Fruit fly (Drosophila melanogaster): ENCODE results near the gene Tengl1.

The Tengl1 gene

DNA sequence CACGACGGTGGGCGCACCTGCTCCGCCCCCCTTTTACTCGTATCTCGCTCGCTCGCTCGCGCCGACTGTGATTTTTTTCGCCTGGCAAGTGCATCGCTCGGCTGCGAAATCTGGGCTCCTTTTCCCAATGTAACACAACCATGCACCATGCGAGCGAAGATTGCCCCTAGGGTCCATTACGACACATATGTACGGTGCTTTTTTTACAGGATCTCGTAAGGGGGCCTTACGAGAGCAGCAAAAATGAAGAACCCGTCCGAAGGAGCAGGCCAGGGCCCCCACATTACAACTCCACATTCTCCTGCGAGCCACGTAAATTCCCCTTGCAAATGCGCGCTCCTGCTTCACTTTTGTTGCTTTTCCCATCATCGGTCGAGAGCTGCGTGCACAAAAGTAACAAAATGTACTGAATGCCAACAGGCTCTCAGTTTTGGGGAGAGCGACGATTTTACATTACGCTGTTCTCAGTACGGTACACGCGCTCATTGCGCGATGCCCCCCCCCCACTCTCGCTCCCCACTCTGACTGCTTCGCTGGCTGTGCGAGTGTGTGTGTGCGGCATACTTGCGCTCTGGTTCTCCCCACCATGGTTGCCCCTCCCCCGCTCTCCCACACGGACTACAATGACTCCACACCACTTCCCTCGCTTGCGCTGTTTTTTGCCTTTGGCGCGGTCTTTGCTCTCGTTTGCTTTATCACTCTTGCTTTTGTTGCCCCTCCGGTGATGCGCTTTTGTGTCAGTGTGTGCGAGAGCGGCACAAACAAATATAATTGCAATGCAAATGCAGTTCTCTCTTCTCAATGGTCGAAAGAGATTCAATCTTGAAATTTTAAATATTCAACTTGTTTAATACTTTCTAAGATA is 37.3 kb downstream of the Tengl1 start:
- no peak for TF ChIP-seq noc (tag; optimal IDR thresholded peaks at IDR 0.05)

DNA sequence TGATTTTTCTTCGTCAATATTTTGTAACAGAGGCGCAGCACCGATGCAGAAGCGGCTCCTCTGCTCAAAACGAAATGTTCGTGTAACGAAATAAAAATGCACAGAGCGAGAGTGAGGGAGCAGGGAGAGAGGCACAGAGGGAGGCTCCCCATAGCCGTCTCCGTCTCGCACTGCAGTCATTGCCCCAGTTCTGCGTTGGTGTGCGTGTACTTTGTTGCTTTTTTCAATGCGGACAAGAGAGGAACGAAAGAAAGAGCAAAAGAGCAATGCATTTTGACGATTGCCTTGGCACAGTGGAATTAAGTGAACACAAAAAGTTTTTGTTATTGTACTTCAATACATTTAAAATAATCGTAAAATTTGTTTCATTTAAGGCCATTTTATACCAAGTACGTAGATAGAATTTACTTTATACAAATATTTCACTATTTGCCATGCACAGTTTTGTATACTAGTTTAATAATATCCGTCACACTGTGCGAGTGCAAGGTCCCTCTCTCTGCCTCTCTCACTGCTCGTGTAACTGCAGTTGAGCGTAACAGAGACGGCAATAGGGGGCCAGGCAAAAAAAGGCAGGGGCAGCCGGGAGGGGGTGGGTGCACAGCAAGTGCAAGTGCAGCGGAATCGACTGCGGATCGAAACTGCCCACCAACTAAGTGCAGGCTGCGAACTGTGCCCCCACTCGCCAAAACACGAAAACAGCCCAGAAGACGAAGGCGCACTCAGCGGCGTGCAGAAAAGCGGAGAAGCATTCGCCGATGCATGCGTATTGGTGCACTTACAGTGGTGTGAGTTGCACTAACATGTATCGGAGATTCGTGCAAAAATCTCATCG is 38.2 kb downstream of the Tengl1 start:
- no peak for TF ChIP-seq noc (tag; optimal IDR thresholded peaks at IDR 0.05)

DNA sequence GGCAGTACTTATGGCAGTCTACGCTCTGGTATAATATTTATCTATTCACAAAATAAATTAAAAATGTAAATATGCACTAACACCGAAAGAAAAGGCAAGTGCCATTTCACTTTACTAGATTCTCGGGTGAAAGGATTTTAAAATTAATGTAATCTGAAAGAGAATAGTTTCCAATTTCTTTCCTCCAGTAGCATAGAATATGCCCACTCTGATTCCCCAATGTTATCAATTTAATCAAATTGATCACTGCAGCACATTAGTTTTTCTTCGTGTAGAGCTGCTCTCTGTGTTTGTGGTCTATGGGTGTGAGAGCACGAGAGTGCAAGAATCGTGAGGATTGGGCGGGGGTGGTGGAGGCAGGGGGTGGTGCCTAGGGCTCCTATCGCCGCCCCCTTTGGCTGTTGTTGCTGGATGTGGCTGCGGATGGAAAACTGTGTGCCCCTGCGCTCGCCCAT is 39.3 kb downstream of the Tengl1 start:
- no peak for TF ChIP-seq noc (tag; optimal IDR thresholded peaks at IDR 0.05)

DNA sequence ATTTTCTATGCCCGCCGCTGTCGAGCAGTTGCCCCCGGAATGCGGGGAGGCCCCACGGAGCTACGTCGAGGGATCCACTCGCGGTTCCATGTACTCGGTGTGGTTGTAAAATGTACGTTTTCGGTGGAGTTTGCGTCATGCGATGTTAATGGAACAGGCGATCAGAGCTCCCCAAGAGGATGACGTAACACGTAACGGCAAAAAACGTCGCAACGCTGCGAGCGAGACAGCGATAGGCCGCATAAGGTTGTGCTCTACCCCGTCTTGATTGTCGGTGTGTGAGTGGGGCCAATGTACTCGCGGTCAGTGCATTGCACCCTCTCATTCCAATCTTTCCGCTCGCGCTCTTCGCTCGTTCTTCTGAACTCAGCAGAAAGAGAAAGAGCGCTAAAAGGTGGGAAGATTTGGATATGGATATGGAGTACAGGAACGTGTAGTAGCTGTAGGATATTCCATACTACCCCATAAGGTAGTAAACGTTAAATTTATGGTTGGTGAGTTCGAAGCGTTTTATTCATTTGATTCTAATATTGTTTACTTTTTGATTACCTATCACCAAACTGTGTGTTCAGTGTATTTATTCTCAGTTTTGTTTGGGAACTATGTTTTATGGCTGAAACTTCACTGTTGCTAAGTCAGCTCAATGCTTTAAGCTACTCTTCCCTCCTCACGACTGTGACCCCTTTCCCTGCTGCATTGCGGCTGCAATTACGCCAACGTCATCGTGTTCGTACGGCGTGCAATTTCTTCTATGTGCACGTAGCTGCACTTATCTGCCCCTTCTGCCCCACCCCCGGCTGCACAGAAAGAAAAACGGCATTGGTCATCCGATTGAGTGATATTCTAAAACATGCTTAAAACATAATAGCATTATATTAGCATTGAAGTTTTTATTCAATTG is 40.0 kb downstream of the Tengl1 start:
- no peak for TF ChIP-seq noc (tag; optimal IDR thresholded peaks at IDR 0.05)

DNA sequence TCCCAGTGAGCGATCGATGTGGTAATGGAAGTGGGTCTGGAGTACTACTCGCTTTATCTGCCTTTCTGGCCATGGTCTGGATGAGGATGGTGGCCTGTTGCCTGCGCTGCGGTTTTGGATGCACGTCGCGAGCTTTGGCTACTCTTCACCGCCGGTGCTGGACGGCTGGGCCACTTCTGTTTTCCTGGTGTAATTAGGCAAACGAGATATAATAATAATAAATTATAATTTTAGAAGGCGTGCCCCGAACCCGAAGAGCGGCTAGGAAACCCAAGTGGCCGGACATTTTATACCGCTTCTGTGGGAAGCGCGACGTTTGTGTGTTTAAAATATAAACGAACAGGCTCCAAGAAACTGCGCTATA is 41.0 kb downstream of the Tengl1 start:
- no peak for TF ChIP-seq noc (tag; optimal IDR thresholded peaks at IDR 0.05)

DNA sequence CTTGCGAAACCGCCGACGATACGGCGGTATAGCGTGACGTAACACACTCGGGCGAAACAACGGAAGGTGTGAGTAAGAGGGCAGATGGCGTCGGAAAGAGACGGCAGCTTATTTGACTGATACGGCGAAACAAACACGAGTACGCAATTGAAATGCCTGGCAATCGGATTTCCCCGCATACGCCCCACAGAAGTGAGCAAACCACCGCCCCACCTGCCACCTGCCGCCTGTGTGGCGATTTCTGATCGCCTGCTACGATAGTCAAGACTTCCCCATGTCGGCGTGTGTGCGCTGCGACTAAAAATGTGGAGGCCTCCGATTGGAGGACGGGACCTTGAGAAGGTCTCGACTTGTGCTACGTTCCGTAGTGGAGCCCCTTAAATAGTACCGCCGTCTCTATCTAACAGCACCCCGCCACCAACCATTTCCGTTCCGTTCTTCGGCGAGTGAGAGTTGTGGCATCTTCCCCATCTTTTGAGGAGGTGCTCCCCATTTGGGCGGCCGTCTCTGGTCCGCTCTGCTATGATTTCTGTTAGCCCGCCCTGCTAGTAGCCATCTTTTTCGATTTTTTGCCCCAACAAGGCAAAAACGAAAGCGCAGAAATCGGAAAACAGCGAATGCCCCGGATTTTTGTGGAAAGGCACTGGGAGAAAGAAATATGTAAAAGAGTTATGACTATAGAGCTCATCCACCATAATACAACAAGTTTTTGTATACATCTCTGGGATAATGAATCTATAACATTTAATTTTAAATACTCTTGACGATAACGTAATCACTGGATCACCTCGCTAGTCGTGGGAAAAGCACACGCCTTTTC is 41.6 kb downstream of the Tengl1 start:
- TF ChIP-seq noc (tag; optimal IDR thresholded peaks at IDR 0.05), result peak; percentile 56

DNA sequence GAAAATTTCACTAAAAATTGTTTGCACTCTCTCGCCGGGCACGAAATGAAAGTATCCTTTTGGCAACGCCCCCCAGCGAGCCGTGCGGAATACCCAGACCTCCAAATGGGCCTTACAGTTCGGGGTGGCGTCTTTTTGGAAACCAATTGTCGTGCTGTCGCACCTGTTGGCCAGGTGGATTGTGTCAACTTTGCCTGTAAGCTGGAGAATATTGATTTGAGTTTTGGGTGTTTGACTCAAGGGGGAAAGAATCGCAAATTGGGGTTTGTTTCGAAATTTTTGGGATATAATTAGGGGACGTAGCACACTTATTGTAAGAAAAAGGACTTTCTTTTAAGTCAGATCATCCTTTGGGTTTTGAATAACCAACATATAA is 42.3 kb downstream of the Tengl1 start:
- TF ChIP-seq noc (tag; optimal IDR thresholded peaks at IDR 0.05), result no peak

DNA sequence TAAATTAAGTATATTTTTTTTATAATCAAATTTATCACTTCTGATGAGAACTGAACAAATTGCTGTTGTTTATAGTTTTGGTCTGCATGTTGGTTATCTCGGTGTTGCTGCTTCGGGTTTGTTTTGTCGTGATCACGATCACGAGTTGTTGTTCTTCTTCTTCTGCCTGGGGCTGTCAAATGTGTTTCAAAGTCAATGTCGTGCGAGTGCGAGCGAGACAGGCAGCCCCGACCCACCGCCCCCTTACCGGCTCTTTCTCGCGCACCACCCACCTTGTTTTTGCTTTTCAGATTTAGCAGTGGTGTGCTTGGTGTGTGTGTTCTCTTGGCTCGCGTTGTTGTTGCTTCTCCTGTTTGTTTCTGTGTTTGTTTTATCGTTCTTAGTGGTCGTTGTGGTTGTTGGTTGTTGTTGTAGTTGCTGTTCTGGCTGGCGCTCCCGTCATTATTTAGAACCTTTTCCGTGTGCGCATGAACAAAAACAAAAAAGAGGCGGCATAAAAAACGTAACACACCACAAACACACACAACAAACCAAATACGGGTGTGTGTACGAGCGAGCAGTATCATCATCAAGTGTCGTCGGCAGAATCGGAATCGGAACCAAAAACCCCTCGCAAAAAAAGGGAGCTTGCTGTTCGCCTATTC is 42.8 kb downstream of the Tengl1 start, which contains the start of gene COX7AL2:
TSS of gene COX7AL2 (minus strand) at position 438 of the 644 bp plus-strand sequence.
- no peak for TF ChIP-seq noc (tag; optimal IDR thresholded peaks at IDR 0.05)

DNA sequence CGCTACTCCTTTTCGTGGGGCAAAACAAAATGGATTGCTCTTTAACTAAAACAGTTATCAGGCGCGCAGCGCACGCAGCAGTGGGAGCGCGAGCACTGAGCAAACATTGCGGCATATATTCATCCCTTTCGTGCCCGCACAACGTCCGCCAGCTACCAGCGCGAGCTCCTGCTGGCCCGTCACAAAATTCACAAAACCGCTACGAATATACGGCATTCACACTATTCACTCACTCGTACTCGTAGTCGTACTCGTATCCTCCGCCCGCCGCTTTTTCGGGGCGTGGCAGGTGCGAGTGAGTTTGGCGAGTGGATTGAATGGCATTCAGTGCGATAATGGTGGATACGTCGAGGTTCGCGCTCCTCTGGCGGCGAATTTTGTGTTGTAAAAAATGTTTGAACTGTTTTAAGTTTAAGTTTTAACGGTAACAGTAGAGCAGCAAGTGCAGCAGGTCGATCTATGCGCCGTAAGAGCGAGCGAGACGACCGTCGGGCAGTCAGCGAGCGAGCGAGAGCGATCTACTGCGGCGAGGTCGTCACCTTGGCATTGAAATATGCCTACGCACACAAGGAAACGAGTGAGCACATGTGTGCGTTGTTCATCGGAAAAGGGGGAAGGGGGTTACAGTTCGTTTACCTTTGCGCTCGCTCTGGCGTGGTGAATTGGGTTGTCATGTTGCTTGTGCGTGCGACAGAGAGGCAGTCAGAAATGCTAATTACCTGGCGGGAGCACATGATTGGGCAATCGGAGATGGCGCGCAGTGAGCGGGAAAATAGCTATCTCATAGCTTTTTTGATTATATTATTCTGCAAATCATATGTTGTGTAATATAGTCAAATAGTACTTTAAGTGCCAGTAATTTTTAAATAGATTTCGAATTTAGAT is 43.6 kb downstream of the Tengl1 start:
- TF ChIP-seq noc (tag; optimal IDR thresholded peaks at IDR 0.05), result peak; percentile 41

DNA sequence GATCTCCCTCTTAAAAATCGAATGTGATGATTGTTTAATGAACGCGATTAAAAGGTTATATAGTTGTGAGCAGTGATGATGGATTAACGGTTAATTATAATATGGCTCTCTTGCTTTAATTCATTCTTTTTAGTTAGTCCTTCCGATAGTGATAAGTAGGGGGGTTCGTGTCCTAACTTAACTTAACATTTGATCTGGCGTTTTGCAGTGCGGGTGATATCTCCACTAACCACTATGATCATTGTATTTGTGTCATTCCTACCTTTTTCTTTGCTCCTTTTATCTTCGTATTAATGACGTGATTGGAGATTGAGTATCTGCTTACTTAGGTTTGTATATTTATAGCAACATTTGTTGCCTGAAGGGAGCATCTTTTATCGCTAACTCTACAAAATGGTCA is 45.1 kb downstream of the Tengl1 start:
- TF ChIP-seq noc (tag; optimal IDR thresholded peaks at IDR 0.05), result no peak

DNA sequence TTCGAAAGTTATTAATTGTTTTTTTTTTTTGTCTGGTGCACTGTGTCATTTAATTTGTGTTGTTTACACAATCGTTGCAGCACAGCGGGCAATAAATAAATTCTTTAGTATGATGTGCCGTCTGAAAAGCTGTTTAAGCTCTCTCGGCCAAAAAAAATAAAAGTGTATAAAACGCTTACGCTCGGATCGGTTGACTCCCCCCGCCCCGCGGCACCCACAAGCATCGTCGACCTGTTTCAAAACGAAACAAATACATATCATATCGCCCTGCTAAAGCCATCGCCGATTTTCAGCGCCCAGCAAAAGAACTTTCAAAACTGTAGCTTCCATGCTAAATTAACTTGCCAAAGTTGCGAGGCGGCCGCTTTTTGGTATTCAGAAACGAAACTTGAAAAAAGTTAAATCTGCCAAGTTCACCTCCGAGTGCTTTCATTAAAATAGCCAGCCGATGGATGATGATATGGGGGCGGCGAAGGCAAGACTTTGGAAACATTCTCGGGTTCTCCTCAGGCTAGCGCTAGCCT is 46.0 kb downstream of the Tengl1 start:
- TF ChIP-seq noc (tag; optimal IDR thresholded peaks at IDR 0.05), result no peak

DNA sequence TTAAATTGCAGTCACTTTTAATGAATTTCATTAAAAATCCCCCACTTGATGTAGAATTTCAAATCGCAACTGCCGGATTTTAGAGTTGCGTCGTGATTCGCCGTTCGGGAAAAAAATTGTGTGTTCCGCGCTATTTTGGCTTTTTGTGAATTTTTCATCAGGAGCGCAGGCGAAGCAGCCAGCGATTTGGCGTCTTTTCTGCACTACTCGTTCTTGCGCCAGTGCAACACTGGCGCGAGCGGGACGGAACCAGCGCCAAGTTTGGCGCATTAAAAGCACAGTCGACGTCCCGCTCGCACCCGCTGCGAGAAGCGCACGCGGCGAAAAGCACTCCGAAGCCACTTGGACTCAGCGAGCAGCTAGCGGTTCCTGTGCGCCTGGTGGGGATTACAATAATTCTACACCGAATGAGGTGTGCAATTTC is 47.0 kb downstream of the Tengl1 start:
- peak; percentile 47 for TF ChIP-seq noc (tag; optimal IDR thresholded peaks at IDR 0.05)

DNA sequence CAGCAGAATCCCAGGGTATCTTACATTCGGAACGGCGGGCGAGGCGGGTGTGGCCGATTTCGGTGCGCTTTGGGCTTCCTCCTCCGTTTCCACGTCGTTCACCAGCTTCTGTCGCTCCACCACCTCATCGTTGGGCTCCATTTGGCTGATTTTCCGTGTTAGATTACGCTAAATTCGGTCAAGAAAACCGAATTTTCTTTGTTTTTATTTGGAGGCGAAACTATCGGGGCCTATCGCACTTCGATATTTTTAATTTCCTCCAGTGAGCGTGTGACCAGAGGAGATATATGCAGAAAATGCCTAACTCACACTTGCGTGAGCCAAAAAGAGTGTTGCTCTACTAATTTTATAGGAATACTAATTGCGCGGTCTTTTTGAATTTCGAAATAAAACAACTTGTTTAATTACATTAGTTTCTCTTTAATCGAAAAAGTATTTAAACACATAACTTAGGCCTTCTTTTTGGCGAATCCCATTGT is 48.2 kb downstream of the Tengl1 start, which contains the start of gene CG10874:
TSS of gene CG10874 (minus strand) at position 264 of the 479 bp plus-strand sequence.
- no peak for TF ChIP-seq noc (tag; optimal IDR thresholded peaks at IDR 0.05)
